Fruit fly (Drosophila melanogaster): ENCODE measurements around the gene Tdrd3.

Tdrd3 gene

DNA sequence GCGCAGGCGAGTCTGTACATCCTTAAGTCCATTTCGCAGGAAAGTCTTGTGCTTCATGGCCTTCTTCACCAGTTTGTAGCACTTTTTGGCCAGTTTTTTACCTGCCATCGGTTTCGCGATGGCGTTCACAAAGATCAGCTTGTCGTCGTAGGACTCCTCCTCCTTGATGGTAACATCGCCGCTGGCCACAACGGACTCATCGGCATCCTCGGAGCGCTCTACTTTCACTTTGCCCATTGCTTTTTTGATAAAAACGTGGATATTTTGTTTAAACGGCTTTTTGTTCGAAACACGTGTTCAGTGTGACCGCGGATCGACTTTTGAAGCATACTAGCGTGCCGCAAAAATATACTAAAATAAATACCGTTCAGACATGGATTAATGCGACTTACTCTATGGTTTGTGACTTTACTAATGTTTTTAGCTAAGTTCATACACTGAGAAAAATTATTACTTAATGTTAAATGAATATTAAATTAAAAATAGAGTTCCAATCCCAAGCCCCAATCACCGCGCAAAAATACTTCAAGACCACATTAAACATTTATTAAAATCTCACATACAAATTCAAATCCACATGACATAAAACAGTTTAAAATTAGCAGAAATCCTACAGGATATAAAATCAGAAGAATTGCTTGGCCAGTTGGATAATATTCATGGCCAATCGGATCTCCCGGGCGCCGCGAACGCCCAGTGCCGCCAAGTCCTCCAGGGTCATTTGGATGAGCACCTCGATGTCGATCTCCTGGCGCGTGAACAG, 15.4 kb downstream of the Tdrd3 start, which contains the start of gene NHP2 (continued):
- TF ChIP-seq bab2 (GFP tag; optimal IDR thresholded peaks at IDR 0.05) (peak; percentile 73), CG16815 (GFP tag; optimal IDR thresholded peaks at IDR 0.05) (peak; percentile 41), da (GFP tag; optimal IDR thresholded peaks at IDR 0.05) (no peak), Myb (GFP tag; optimal IDR thresholded peaks at IDR 0.05) (peak; percentile 73), ken (GFP tag; IDR thresholded peaks at IDR 0.05) (no peak; the same call in 1 of the 3 replicates), crp (GFP tag; optimal IDR thresholded peaks at IDR 0.05) (peak in 1 of 2 experiments; percentile 70), CG31224 (GFP tag; IDR thresholded peaks at IDR 0.05) (peak; percentile 81), CG11723 (GFP tag; optimal IDR thresholded peaks at IDR 0.05) (no peak), sima (GFP tag; optimal IDR thresholded peaks at IDR 0.05) (no peak), CG31388 (GFP tag; optimal IDR thresholded peaks at IDR 0.05) (peak; percentile 16), CG12104 (GFP tag; optimal IDR thresholded peaks at IDR 0.05) (peak; percentile 78), ase (GFP tag; IDR thresholded peaks at IDR 0.05) (peak; percentile 84), jumu (GFP tag; optimal IDR thresholded peaks at IDR 0.05) (no peak), CG8478 (optimal IDR thresholded peaks at IDR 0.05) (no peak), CG11398 (GFP tag; optimal IDR thresholded peaks at IDR 0.05) (no peak), bbx (GFP tag; IDR thresholded peaks at IDR 0.05; ENCODE audit: partially characterized antibody) (no peak), Xrp1 (GFP tag; IDR thresholded peaks at IDR 0.05) (peak; percentile 88), CG6854 (GFP tag; optimal IDR thresholded peaks at IDR 0.05) (peak; percentile 70), CG7963 (GFP tag; IDR thresholded peaks at IDR 0.05; ENCODE audit: partially characterized antibody) (no peak), BEAF-32 (GFP tag; optimal IDR thresholded peaks at IDR 0.05) (peak; percentile 47), knrl (GFP tag; IDR thresholded peaks at IDR 0.05; ENCODE audit: partially characterized antibody) (peak; percentile 35; the same call in 1 of the 3 replicates), h (optimal IDR thresholded peaks at IDR 0.05) (no peak), ranshi (GFP tag; IDR thresholded peaks at IDR 0.05) (peak; percentile 65; the same call in 1 of the 2 replicates), CG11247 (GFP tag; IDR thresholded peaks at IDR 0.05) (no peak; the same call in 1 of the 2 replicates), sr (GFP tag; IDR thresholded peaks at IDR 0.05) (no peak; the same call in 1 of the 3 replicates), CG3847 (GFP tag; IDR thresholded peaks at IDR 0.05) (peak; percentile 77), pb (GFP tag; optimal IDR thresholded peaks at IDR 0.05) (no peak), ash1 (GFP tag; optimal IDR thresholded peaks at IDR 0.05) (no peak), jing (GFP tag; optimal IDR thresholded peaks at IDR 0.05) (peak; percentile 62), MESR4 (GFP tag; optimal IDR thresholded peaks at IDR 0.05) (peak; percentile 89), CG10366 (GFP tag; IDR thresholded peaks at IDR 0.05) (peak; percentile 77), wdn (GFP tag; IDR thresholded peaks at IDR 0.05) (peak; percentile 76; the same call in 1 of the 2 replicates), CG34376 (GFP tag; optimal IDR thresholded peaks at IDR 0.05) (peak; percentile 61), Hr3 (GFP tag; optimal IDR thresholded peaks at IDR 0.05) (peak; percentile 82), CG9437 (GFP tag; optimal IDR thresholded peaks at IDR 0.05) (peak; percentile 74), CG7928 (GFP tag; optimal IDR thresholded peaks at IDR 0.05) (peak; percentile 49), sug (tag; optimal IDR thresholded peaks at IDR 0.05) (no peak), chn (GFP tag; optimal IDR thresholded peaks at IDR 0.05) (peak; percentile 73), Hmx (GFP tag; optimal IDR thresholded peaks at IDR 0.05) (no peak), CG12659 (GFP tag; optimal IDR thresholded peaks at IDR 0.05) (peak; percentile 89), CG14014 (GFP tag; IDR thresholded peaks at IDR 0.05) (peak; percentile 88), rib (GFP tag; IDR thresholded peaks at IDR 0.05) (peak; percentile 60; the same call in 1 of the 2 replicates), bowl (GFP tag; IDR thresholded peaks at IDR 0.05) (peak; percentile 34; the same call in 1 of the 2 replicates), yki (optimal IDR thresholded peaks at IDR 0.05) (no peak), Sin3A (optimal IDR thresholded peaks at IDR 0.05) (peak; percentile 22), CG9876 (GFP tag; optimal IDR thresholded peaks at IDR 0.05) (no peak), nerfin-2 (GFP tag; IDR thresholded peaks at IDR 0.05; ENCODE audit: partially characterized antibody) (no peak), Sox100B (GFP tag; optimal IDR thresholded peaks at IDR 0.05) (no peak), CG10209 (GFP tag; optimal IDR thresholded peaks at IDR 0.05) (peak; percentile 80), CG11093 (GFP tag; IDR thresholded peaks at IDR 0.05) (peak; percentile 42; the same call in 2 of the 3 replicates), E2f2 (GFP tag; IDR thresholded peaks at IDR 0.05) (peak; percentile 68)
